4 worm cellular contexts compared by ENCODE assay signal in genomic region chrX:4553033-4553432, ce11.
TF ChIP-seq lines count a peak whose summit lies in the region.

No protein-coding gene starts in this region.

TF ChIP-seq in whole organism, L2 larva, 48 proteins besides CTCF, POLR2A, EP300 and RAD21:
- peak; percentile 8 for TF ChIP-seq sma-9 (GFP tag; optimal IDR thresholded peaks at IDR 0.05; lab: Kevin White, UChicago)
- no peak for TF ChIP-seq sma-9 (tag; optimal IDR thresholded peaks at IDR 0.05; lab: Kevin White, UChicago)
- no peak for TF ChIP-seq unc-62 (GFP tag; optimal IDR thresholded peaks at IDR 0.05; lab: Kevin White, UChicago)
- no peak for TF ChIP-seq egl-27 (tag; optimal IDR thresholded peaks at IDR 0.05; lab: Kevin White, UChicago)
- TF ChIP-seq skn-1 (tag; optimal IDR thresholded peaks at IDR 0.05; lab: Kevin White, UChicago): no peak
- no peak for TF ChIP-seq nhr-10 (tag; optimal IDR thresholded peaks at IDR 0.05; lab: Kevin White, UChicago)
- no peak for TF ChIP-seq F13H6.1 (tag; optimal IDR thresholded peaks at IDR 0.05; lab: Kevin White, UChicago)
- TF ChIP-seq Y55F3AM.14 (GFP tag; optimal IDR thresholded peaks at IDR 0.05; lab: Kevin White, UChicago): no peak
- TF ChIP-seq lin-11 (tag; optimal IDR thresholded peaks at IDR 0.05; lab: Kevin White, UChicago): no peak
- TF ChIP-seq ztf-4 (tag; optimal IDR thresholded peaks at IDR 0.05; lab: Kevin White, UChicago): no peak

TF ChIP-seq in whole organism, L3 larva, 47 proteins besides CTCF, POLR2A, EP300 and RAD21:
- no peak for TF ChIP-seq lin-15B (tag; optimal IDR thresholded peaks at IDR 0.05; lab: Kevin White, UChicago)
- TF ChIP-seq elt-1 (tag; optimal IDR thresholded peaks at IDR 0.05; lab: Kevin White, UChicago): peak; percentile 13

TF ChIP-seq in whole organism, L4 larva, 104 proteins besides CTCF, POLR2A, EP300 and RAD21:
- TF ChIP-seq ceh-62 (tag; optimal IDR thresholded peaks at IDR 0.05; lab: Kevin White, UChicago): no peak
- 0 out of 2 replicates have a peak, but pooled peaks have one; percentile 13 for TF ChIP-seq F44E2.7 (GFP tag; IDR thresholded peaks at IDR 0.05; lab: Robert Waterston, UW)
- no peak for TF ChIP-seq ceh-32 (tag; optimal IDR thresholded peaks at IDR 0.05; lab: Kevin White, UChicago; ENCODE audit: poor library complexity)
- TF ChIP-seq lim-7 (GFP tag; IDR thresholded peaks at IDR 0.05; lab: Robert Waterston, UW): no peak
- no peak for TF ChIP-seq ceh-44 (GFP tag; IDR thresholded peaks at IDR 0.05; lab: Robert Waterston, UW)
- no peak for TF ChIP-seq hif-1 (tag; optimal IDR thresholded peaks at IDR 0.05; lab: Kevin White, UChicago)
- TF ChIP-seq fos-1 (tag; optimal IDR thresholded peaks at IDR 0.05; lab: Kevin White, UChicago): no peak
TF ChIP-seq in whole organism, L4 larva: peak in this region for 1.

TF ChIP-seq in whole organism, mixed stage, embryonic, 35 proteins besides CTCF, POLR2A, EP300 and RAD21:
- TF ChIP-seq snpc-4 (tag; optimal IDR thresholded peaks at IDR 0.05; lab: Kevin White, UChicago): no peak
- TF ChIP-seq ceh-39 (tag; optimal IDR thresholded peaks at IDR 0.05; lab: Kevin White, UChicago): no peak
- TF ChIP-seq lin-13 (tag; optimal IDR thresholded peaks at IDR 0.05; lab: Kevin White, UChicago): no peak
- TF ChIP-seq tbx-8 (GFP tag; optimal IDR thresholded peaks at IDR 0.05; lab: Kevin White, UChicago): no peak
- peak; percentile 86 for TF ChIP-seq elt-1 (tag; optimal IDR thresholded peaks at IDR 0.05; lab: Kevin White, UChicago; ENCODE audit: borderline replicate concordance, insufficient read depth)
- no peak for TF ChIP-seq pha-4 (tag; optimal IDR thresholded peaks at IDR 0.05; lab: Kevin White, UChicago)
- TF ChIP-seq unc-62 (GFP tag; optimal IDR thresholded peaks at IDR 0.05; lab: Kevin White, UChicago): peak; percentile 10
- TF ChIP-seq blmp-1 (tag; optimal IDR thresholded peaks at IDR 0.05; lab: Kevin White, UChicago): no peak
- peak; percentile 100 for TF ChIP-seq ham-2 (GFP tag; optimal IDR thresholded peaks at IDR 0.05; lab: Kevin White, UChicago)
- no peak for TF ChIP-seq mab-5 (tag; optimal IDR thresholded peaks at IDR 0.05; lab: Kevin White, UChicago)
- no peak for TF ChIP-seq mep-1 (tag; optimal IDR thresholded peaks at IDR 0.05; lab: Kevin White, UChicago)
- no peak for TF ChIP-seq nhr-237 (tag; optimal IDR thresholded peaks at IDR 0.05; lab: Kevin White, UChicago)
